Worm (Caenorhabditis elegans) whole organism, mixed stage, embryonic: ENCODE data around the gene F15E6.10.

Experiments used
- M03D4.4 ChIP-seq: sonication (generic microtip); optimal IDR thresholded peaks from 2 replicates; lab custom pipeline; 2017; ENCODE audit warnings: mild to moderate bottlenecking, missing genetic modification characterization, missing compliant biosample characterization
- bed-3 ChIP-seq: fragments of 200-800 bp; sonication (Bioruptor generic); optimal IDR thresholded peaks from 3 replicates; lab custom pipeline; 2018; ENCODE audit warnings: mild to moderate bottlenecking, missing genetic modification characterization, moderate library complexity, missing compliant biosample characterization
- blmp-1 ChIP-seq: fragments of 150-350 bp; optimal IDR thresholded peaks from 2 replicates; lab custom pipeline; 2014; ENCODE audit warnings: missing biosample characterization, missing genetic modification characterization
- ceh-39 ChIP-seq: fragments of 150-350 bp; optimal IDR thresholded peaks from 2 replicates; lab custom pipeline; 2014; ENCODE audit warnings: missing biosample characterization, missing genetic modification characterization
- ceh-43 ChIP-seq: fragments of 200-800 bp; sonication (Bioruptor generic); optimal IDR thresholded peaks from 2 replicates; lab custom pipeline; 2018; ENCODE audit warnings: mild to moderate bottlenecking, missing genetic modification characterization, moderate library complexity, missing compliant biosample characterization
- ces-1 ChIP-seq: fragments of 150-350 bp; optimal IDR thresholded peaks from 2 replicates; lab custom pipeline; 2014; ENCODE audit warnings: missing biosample characterization, missing genetic modification reagents, missing genetic modification characterization
- cnd-1 ChIP-seq: fragments of 200-800 bp; sonication (Bioruptor generic); optimal IDR thresholded peaks from 2 replicates; lab custom pipeline; 2018; ENCODE audit warnings: mild to moderate bottlenecking, missing genetic modification characterization, missing compliant biosample characterization
- drap-1 ChIP-seq: fragments of 200-800 bp; sonication (Bioruptor generic); optimal IDR thresholded peaks from 3 replicates; lab custom pipeline; 2018; ENCODE audit warnings: mild to moderate bottlenecking, missing genetic modification characterization, missing compliant biosample characterization
- elt-1 ChIP-seq: sonication (generic microtip); optimal IDR thresholded peaks from 2 replicates; lab custom pipeline; 2017; ENCODE audit warnings: missing genetic modification characterization, mild to moderate bottlenecking, missing compliant biosample characterization, antibody characterized with exemption, moderate library complexity, borderline replicate concordance; ENCODE audit not compliant: insufficient read depth
- elt-3 ChIP-seq: fragments of 150-350 bp; optimal IDR thresholded peaks from 2 replicates; lab custom pipeline; 2014; ENCODE audit warnings: missing biosample characterization, missing genetic modification characterization
- ham-2 ChIP-seq: fragments of 200-800 bp; sonication (Bioruptor generic); optimal IDR thresholded peaks from 2 replicates; lab custom pipeline; 2018; ENCODE audit warnings: mild to moderate bottlenecking, missing genetic modification characterization, missing compliant biosample characterization
- lin-13 ChIP-seq: fragments of 150-350 bp; optimal IDR thresholded peaks from 2 replicates; lab custom pipeline; 2014; ENCODE audit warnings: missing biosample characterization, missing genetic modification characterization
- lin-32 ChIP-seq: fragments of 200-800 bp; sonication (Bioruptor generic); optimal IDR thresholded peaks from 2 replicates; lab custom pipeline; 2018; ENCODE audit warnings: mild to moderate bottlenecking, missing genetic modification characterization, missing compliant biosample characterization
- lsy-2 ChIP-seq: fragments of 150-350 bp; optimal IDR thresholded peaks from 2 replicates; lab custom pipeline; 2014; ENCODE audit warnings: missing biosample characterization, missing genetic modification characterization
- mab-5 ChIP-seq: fragments of 150-350 bp; optimal IDR thresholded peaks from 2 replicates; lab custom pipeline; 2014; ENCODE audit warnings: missing biosample characterization, missing genetic modification characterization
- mls-2 ChIP-seq: sonication (generic microtip); optimal IDR thresholded peaks from 2 replicates; lab custom pipeline; 2016; ENCODE audit warnings: mild to moderate bottlenecking, missing genetic modification characterization, moderate library complexity, missing compliant biosample characterization
- nhr-12 ChIP-seq: fragments of 150-350 bp; optimal IDR thresholded peaks from 2 replicates; lab custom pipeline; 2014; ENCODE audit warnings: missing biosample characterization, missing genetic modification characterization
- nhr-2 ChIP-seq: fragments of 150-350 bp; optimal IDR thresholded peaks from 2 replicates; lab custom pipeline; 2014; ENCODE audit warnings: missing biosample characterization, missing genetic modification characterization
- nhr-237 ChIP-seq: fragments of 150-350 bp; optimal IDR thresholded peaks from 2 replicates; lab custom pipeline; 2014; ENCODE audit warnings: missing biosample characterization, missing genetic modification characterization
- nhr-28 ChIP-seq: fragments of 150-350 bp; optimal IDR thresholded peaks from 2 replicates; lab custom pipeline; 2014; ENCODE audit warnings: missing biosample characterization, missing genetic modification characterization
- nhr-76 ChIP-seq: sonication (generic microtip); optimal IDR thresholded peaks from 2 replicates; lab custom pipeline; 2017; ENCODE audit warnings: missing biosample characterization, missing genetic modification characterization
- pha-4 ChIP-seq: fragments of 150-350 bp; optimal IDR thresholded peaks from 2 replicates; lab custom pipeline; 2018; ENCODE audit warnings: missing biosample characterization, missing genetic modification reagents, missing genetic modification characterization
- sem-2 ChIP-seq: fragments of 200-800 bp; sonication (Bioruptor generic); optimal IDR thresholded peaks from 2 replicates; lab custom pipeline; 2018; ENCODE audit warnings: mild to moderate bottlenecking, missing genetic modification characterization, missing compliant biosample characterization
- sptf-1 ChIP-seq: sonication (generic microtip); optimal IDR thresholded peaks from 2 replicates; lab custom pipeline; 2017; ENCODE audit warnings: mild to moderate bottlenecking, missing genetic modification characterization, moderate library complexity, missing compliant biosample characterization
- tbx-8 ChIP-seq: fragments of 200-800 bp; sonication (Bioruptor generic); optimal IDR thresholded peaks from 2 replicates; lab custom pipeline; 2018; ENCODE audit warnings: mild to moderate bottlenecking, missing genetic modification characterization, moderate library complexity, missing compliant biosample characterization
- unc-120 ChIP-seq: sonication (generic microtip); optimal IDR thresholded peaks from 2 replicates; lab custom pipeline; 2017; ENCODE audit warnings: missing genetic modification characterization, missing compliant biosample characterization; ENCODE audit not compliant: poor library complexity, severe bottlenecking
- unc-39 ChIP-seq: fragments of 150-350 bp; optimal IDR thresholded peaks from 2 replicates; lab custom pipeline; 2014; ENCODE audit warnings: missing biosample characterization, missing genetic modification characterization
- unc-62 ChIP-seq: fragments of 150-350 bp; optimal IDR thresholded peaks from 2 replicates; lab custom pipeline; 2014; ENCODE audit warnings: missing biosample characterization, missing genetic modification reagents, missing genetic modification characterization
- zip-8 ChIP-seq: fragments of 150-350 bp; optimal IDR thresholded peaks from 2 replicates; lab custom pipeline; 2014; ENCODE audit warnings: missing biosample characterization, missing genetic modification characterization
- ztf-11 ChIP-seq: fragments of 150-350 bp; optimal IDR thresholded peaks from 2 replicates; lab custom pipeline; 2014; ENCODE audit warnings: missing biosample characterization, missing genetic modification characterization

Gene F15E6.10

DNA sequence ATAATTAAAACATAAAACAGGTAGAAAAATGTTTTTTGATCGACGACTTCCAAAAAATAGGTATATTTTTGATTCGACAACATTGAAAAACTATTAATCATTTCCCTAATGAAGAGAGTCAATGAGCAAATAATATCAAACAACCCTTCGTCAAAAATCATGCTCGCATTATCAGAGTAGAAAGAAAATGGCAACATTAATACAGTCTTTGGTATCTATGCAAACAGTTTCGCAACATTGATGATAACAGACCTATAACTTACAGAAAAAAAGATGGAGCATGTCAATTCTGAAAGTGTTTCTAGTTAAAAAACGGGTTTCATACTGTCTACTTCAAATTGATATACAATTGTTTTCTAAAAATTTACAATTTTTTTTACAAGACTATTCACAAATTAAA, 7.7 kb upstream of the F15E6.10 start:
- no peak for TF ChIP-seq mab-5 (tag; lab: Kevin White, UChicago)
- TF ChIP-seq sem-2 (GFP tag; lab: Kevin White, UChicago), result no peak
- TF ChIP-seq cnd-1, result no peak

DNA sequence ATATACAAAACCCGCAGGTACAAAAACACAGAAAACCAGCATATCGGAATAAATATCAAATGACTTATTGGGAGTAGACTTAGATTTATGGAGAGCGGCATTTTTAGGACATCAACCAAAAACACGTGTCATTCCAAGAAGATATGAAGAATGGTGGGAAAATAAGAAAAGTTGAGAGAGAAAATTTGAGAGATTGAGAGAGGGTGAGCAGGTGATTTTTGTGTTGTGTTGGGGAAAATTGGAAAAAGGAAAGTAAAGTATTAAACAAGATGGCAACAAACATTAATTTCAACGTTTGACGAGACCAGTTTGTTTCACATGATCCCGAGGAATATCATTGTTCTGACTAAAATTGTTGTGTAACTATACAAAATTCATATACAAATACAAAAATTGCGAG, 4.3 kb upstream of the F15E6.10 start, which contains the start of gene srv-4:
Gene srv-4 (minus strand): TSS at position 101 of the 400 bp plus-strand sequence.
- TF ChIP-seq unc-39 (no peak), sptf-1 (no peak), nhr-12 (tag; lab: Kevin White, UChicago) (no peak), mab-5 (tag; lab: Kevin White, UChicago) (no peak), lin-13 (no peak), elt-3 (tag; lab: Kevin White, UChicago) (no peak), ham-2 (no peak), lsy-2 (tag; lab: Kevin White, UChicago) (no peak), elt-1 (no peak), tbx-8 (no peak), blmp-1 (no peak), ceh-43 (GFP tag; lab: Kevin White, UChicago) (no peak), nhr-2 (tag; lab: Kevin White, UChicago) (no peak), bed-3 (no peak), ces-1 (GFP tag; lab: Kevin White, UChicago) (no peak), mls-2 (no peak), M03D4.4 (tag; lab: Kevin White, UChicago) (no peak), cnd-1 (no peak), sem-2 (GFP tag; lab: Kevin White, UChicago) (no peak)

DNA sequence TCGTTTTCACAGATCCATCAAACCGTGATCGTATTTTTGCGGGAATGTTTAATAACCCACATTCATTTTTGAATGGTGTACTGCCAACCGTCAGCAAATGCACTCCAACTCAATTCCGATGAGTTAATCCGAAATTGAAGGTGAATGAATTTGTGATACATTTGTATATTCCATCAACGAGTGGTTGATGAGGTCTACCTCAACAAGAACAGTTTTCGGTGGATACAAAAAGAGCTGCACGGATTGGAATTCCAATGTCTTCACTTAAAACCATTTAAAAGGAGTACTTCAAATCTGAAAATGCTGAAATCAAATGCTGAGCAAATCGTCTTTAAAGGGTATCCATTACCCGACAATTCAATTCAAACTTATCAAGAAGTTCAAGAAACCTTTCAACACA, 3.4 kb upstream of the F15E6.10 start, which contains the start of gene F15E6.5:
Gene F15E6.5 (plus strand): TSS at position 301 of the 400 bp plus-strand sequence.
- no peak for TF ChIP-seq mab-5 (tag; lab: Kevin White, UChicago)
- TF ChIP-seq, all 35 proteins: peak for 0

DNA sequence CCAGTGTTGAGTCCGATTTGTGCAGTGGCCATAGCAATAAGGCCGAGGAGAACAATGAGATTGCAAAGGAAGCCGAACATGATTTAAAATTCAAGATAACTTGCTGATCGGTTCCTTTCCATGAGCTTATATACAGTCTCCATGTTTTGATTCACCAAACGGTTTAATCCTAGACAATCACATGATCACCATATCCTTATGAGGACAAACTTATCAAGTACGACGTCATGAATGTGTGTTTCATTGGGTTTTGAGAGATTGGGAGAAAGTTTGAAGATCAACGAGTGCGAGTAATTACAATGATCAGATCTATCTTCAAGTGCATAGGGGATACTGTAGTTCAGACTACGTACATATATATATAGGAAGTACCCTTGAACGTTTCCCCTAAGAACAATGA, 2.2 kb upstream of the F15E6.10 start, which contains the start of gene dct-7:
Gene dct-7 (minus strand): TSS at position 101 of the 400 bp plus-strand sequence.
- no peak for TF ChIP-seq M03D4.4 (tag; lab: Kevin White, UChicago)
- no peak for TF ChIP-seq lin-13
- TF ChIP-seq elt-1, result no peak
- TF ChIP-seq lsy-2 (tag; lab: Kevin White, UChicago), result no peak
- TF ChIP-seq blmp-1, result no peak
- no peak for TF ChIP-seq nhr-2 (tag; lab: Kevin White, UChicago)
- TF ChIP-seq nhr-76 (tag; lab: Kevin White, UChicago), result no peak
- no peak for TF ChIP-seq ztf-11 (tag; lab: Kevin White, UChicago)
- no peak for TF ChIP-seq unc-120 (tag; lab: Kevin White, UChicago)
- no peak for TF ChIP-seq cnd-1
- no peak for TF ChIP-seq ceh-39 (tag; lab: Kevin White, UChicago)
- no peak for TF ChIP-seq mls-2
- TF ChIP-seq nhr-28, result no peak
- TF ChIP-seq nhr-12 (tag; lab: Kevin White, UChicago), result no peak
- TF ChIP-seq sem-2 (GFP tag; lab: Kevin White, UChicago), result no peak
- TF ChIP-seq ceh-43 (GFP tag; lab: Kevin White, UChicago), result no peak
- no peak for TF ChIP-seq mab-5 (tag; lab: Kevin White, UChicago)
- no peak for TF ChIP-seq zip-8 (tag; lab: Kevin White, UChicago)

DNA sequence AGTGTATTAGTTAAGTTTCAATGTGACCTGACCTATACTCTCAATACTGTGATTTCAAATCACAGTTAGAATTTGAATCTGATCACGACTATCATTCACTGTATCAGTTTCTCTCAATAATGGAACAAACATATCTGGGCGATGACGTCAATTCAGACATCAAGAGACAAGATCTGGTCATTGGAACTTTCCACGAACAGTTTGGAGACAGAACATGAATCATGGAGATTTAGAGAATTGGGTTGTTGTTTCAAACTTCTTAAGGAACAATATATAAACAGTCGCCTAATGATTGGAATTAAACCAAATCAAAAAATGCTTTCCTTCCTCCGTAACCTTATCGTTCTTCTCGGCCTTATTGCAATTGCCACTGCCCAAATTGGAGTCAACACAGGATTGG, 1.5 kb upstream of the F15E6.10 start, which contains the start of gene F15E6.4:
Gene F15E6.4 (plus strand): TSS at position 301 of the 400 bp plus-strand sequence.
- TF ChIP-seq elt-1 (no peak), nhr-237 (tag; lab: Kevin White, UChicago) (no peak), bed-3 (no peak), zip-8 (tag; lab: Kevin White, UChicago) (no peak), pha-4 (no peak), mls-2 (no peak), nhr-76 (tag; lab: Kevin White, UChicago) (no peak), cnd-1 (no peak), drap-1 (no peak), mab-5 (tag; lab: Kevin White, UChicago) (no peak), nhr-28 (no peak)
- TF ChIP-seq, all 35 proteins: peak for 0

DNA sequence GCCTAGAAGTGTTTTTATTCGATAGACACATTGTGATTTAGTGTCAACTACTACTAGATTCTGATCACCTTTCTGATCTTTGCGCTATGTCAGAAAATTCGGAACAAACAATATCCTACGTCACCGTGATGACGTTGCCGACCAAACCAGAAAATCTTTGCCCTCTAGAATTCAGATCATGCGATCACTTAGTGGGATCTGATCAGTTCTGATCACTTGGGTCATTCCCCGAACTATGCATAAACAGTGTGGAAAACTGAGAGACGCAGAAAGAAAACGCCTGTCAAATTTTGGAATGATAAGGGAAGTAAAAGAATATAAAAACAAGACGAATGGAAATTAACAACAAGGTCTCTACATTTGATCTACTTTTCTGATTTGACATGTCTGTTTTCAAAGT, 1.9 kb downstream of the F15E6.10 start, which contains the start of gene F15E6.3:
Gene F15E6.3 (plus strand): TSS at position 344 of the 400 bp plus-strand sequence.
- no peak for TF ChIP-seq unc-62
- no peak for TF ChIP-seq tbx-8
- TF ChIP-seq lin-32, result no peak
- no peak for TF ChIP-seq ces-1 (GFP tag; lab: Kevin White, UChicago)
- no peak for TF ChIP-seq sptf-1
- TF ChIP-seq lin-13, result no peak
